Worm (Caenorhabditis elegans) whole organism, dauer: Measurements from ENCODE around the gene F57A8.1.

ENCODE experiments used
- unc-62 ChIP-seq: sonication (generic microtip); optimal IDR thresholded peaks from 2 replicates; lab custom pipeline; 2017; ENCODE audit warnings: missing biosample characterization, missing genetic modification reagents, missing genetic modification characterization

F57A8.1 gene

ce11 chrV:10030992-10031383 is 6.2 kb upstream of the F57A8.1 start, which contains the start of gene acl-2:
TSS of gene acl-2 (minus strand) at chrV:10031092.
- TF ChIP-seq unc-62 (GFP tag; lab: Kevin White, UChicago) = no peak

ce11 chrV:10031384-10032171 is 5.6 kb upstream of the F57A8.1 start:
- no peak for TF ChIP-seq unc-62 (GFP tag; lab: Kevin White, UChicago)

DNA sequence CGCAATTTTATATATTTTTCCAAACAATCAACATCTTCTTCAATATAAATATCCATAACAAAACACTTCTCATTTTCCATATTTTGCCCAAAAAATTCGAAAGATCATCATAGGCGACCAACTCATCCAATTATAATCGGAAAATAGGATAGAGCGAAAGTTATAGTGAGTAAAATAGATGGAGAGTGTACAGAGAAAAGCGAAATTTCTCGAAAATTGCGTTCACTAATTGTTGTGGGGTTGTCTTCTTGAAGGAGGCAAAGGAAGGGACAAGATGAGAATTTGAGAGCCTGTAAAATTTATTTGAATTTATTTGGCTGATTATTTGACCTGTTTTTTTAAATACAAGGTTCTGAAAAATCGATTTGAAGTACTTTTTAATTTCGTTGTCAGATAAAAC is 1.6 kb upstream of the F57A8.1 start:
- no peak for TF ChIP-seq unc-62 (GFP tag; lab: Kevin White, UChicago)

DNA sequence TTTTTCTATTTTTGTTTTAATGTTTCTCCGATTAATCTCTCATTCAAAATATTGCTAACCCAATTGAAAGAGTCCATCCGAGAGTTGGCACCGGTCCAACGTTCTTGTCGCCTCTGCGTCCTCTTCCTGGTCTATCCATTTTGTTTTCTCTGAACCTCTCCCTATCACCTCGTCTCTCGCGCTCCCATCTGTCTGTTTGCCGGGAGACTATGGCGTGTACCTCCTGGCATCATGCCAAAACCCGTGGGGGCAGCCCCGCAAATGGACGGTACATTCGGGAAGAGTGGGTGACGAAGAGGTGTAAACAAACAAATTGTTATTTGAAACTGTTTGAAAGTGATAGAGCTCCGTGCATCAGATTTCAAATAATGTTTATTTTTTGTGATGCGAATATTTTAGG is 865 bp upstream of the F57A8.1 start, which contains the start of gene T06E8.2:
T06E8.2 (minus strand) TSS at position 139 of the 400 bp plus-strand sequence.
- no peak for TF ChIP-seq unc-62 (GFP tag; lab: Kevin White, UChicago)

DNA sequence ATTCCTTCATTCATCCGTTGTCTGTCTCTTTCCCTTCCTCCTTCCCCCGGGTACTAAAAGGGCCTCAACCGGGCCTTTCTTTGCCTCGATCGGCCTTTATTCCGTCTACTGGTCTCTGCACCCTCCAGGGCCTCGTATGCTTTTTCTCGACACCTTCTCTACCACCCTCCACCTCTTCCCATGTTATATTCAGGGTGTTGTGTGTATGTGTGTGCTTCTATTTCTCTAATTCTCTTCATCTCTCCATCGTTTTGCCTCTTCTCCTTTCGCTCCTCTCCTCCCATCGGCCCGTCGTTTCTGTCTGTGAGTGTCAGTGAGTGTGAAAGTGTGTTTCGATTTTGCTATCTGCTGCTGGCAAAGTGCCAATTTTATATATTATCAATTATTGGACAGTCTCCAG is 2.7 kb downstream of the F57A8.1 start:
- TF ChIP-seq unc-62 (GFP tag; lab: Kevin White, UChicago) = no peak

DNA sequence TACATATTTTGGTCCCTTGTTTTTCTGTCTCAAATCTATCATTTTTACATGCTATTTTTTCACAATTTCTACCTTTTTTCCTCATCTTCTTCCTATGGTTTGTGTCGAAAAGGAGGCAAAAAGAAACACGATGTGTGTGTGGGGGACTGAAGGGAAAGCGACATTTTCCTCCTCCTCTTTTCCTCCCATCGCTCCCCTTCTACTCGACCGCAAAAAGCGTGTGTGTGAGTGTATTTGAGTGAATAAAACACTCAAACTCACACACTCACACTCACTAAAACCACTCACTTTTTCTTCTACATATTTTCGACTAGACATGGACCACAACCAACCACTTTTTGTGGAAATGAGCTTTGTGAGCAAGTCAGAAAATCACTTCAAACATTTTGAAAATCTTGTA is 4.3 kb downstream of the F57A8.1 start:
- no peak for TF ChIP-seq unc-62 (GFP tag; lab: Kevin White, UChicago)

ce11 chrV:10042254-10042653 is 5.1 kb downstream of the F57A8.1 start:
- TF ChIP-seq unc-62 (GFP tag; lab: Kevin White, UChicago) = no peak

DNA sequence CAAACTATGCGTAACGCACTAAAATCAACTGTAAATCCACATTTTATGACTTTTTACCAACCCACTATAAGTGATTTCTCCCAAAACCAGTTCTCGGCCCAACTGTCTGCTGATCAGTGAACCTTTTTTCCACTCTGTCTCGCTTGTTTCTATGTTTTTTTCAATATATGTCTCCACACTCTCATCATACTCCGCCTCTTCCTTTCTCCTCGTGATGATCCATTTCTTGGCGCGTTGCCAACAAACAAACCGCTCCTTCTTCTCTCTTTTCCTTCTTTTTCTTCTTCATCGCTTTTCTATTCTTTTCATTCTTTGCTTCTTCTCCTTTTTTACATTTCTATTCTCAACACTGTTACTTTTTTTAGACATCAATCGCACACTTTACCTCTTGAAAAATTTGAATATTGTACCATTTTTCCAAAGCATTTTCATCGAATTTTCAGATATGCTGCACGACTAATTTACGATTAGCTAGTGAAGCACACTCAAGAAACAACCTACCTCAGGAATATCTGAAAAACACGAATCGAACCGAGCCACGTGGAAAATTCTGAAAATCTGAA is 6.2 kb downstream of the F57A8.1 start, which contains the start of gene T06E8.8:
T06E8.8 (plus strand) TSS at position 513 of the 563 bp plus-strand sequence.
- TF ChIP-seq unc-62 (GFP tag; lab: Kevin White, UChicago) = no peak

DNA sequence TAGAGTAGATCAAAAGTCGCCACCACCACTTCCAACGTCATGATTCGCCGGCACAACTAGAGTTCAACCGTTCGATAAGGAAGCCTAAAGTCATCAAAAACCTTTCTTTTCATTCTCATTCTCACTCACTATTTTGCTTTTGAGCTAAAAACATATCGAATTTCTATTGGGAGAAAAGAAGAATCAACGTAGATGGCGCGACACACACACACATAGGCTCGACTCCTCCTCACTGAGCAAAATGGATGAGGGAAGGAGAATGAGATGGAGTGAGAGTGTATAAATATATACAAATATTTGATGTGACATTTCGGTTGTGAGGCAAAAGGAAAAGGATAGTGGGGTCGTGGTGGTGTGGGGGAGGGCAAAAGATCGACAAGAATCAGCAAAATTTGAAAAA is 7.6 kb downstream of the F57A8.1 start:
- TF ChIP-seq unc-62 (GFP tag; lab: Kevin White, UChicago) = no peak

DNA sequence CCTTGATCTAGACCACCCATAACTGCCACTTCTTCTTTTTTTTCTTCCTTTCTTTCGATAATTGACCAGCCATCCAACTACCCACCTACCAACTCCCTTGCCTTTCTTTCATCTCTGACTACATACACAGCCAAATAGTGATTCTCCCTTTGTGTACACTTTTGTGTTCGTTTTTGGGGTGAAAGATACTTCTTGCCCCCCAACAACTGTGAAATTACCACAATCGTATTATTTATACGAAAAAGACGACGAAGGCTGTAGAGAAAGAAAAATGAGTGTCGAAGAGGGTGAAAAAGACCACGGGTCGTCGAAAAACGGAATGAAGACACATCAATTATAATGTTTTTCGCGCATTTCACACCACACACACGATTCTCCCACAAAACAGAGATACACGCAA is 9.4 kb downstream of the F57A8.1 start:
- TF ChIP-seq unc-62 (GFP tag; lab: Kevin White, UChicago) = no peak

DNA sequence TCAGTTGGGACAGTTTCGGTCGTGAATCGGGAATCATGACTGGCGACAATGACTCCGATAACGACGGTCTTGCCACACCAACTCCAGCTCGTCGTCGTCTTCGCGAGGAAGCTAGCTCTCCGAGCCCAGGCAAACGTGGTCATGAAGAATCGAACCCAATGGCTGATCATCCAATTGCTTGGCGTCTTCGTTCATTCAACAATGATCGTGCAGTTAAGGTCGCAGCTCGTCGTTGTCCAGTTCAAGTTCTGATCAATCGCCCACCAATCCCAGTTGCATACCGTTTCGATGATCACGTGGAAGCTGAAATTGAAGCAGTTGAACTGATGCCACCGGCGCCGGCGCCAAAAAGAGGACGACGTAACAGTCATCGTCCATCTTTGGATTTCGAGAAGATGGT is 10.0 kb downstream of the F57A8.1 start:
- TF ChIP-seq unc-62 (GFP tag; lab: Kevin White, UChicago) = no peak

DNA sequence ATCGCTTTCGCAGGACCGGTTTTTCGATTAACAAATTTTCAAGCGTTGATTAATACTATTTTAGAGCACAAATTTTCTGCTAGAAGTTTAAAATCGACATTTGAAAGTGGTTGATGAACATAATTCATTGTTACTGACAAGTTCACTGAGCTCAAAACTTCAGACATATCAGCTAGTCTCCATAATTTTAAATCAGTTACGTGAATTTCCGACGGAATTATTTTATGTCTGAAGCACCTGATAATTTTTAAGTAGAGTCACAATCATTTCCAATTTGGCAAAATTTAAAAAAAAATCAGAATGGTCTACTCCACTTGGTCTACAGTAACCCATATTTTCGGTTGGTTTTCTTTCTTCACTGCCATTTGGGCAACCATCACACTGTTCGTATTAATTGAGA is 14.7 kb downstream of the F57A8.1 start, which contains the start of gene str-118:
str-118 (plus strand) TSS at position 301 of the 400 bp plus-strand sequence.
- no peak for TF ChIP-seq unc-62 (GFP tag; lab: Kevin White, UChicago)

DNA sequence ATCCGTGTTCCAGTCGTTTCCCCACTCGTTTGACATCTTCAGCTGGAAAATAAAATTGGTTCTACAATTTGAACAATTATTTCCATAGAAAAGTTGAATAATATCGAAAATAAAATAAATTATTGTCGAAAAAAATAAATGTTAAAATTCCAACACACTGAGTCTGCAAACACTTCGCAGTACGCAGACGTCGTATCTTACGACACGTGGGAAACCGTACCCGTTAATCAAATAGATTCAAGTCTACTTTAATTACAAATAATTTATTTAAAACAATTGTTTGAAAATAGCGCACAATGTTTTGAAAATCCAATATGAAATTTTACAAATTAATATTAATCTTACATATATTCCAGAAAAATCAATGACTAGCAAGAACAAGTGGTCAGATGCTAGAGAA is 17.7 kb downstream of the F57A8.1 start, which contains the start of gene yif-1:
yif-1 (minus strand) TSS at position 42 of the 400 bp plus-strand sequence.
- no peak for TF ChIP-seq unc-62 (GFP tag; lab: Kevin White, UChicago)

- no peak for TF ChIP-seq unc-62 (GFP tag; lab: Kevin White, UChicago)
These were observed 21.6 kb downstream of the F57A8.1 start for ce11 chrV:10058748-10059147.

ce11 chrV:10060039-10060438 is 22.9 kb downstream of the F57A8.1 start:
- TF ChIP-seq unc-62 (GFP tag; lab: Kevin White, UChicago) = no peak

ce11 chrV:10064221-10064620 is 27.1 kb downstream of the F57A8.1 start, which contains the start of gene fipr-13:
TSS of gene fipr-13 (plus strand) at chrV:10064521.
- no peak for TF ChIP-seq unc-62 (GFP tag; lab: Kevin White, UChicago)
